Fruit fly (Drosophila melanogaster): Measurements from ENCODE around the gene CG6770.

The CG6770 gene

DNA sequence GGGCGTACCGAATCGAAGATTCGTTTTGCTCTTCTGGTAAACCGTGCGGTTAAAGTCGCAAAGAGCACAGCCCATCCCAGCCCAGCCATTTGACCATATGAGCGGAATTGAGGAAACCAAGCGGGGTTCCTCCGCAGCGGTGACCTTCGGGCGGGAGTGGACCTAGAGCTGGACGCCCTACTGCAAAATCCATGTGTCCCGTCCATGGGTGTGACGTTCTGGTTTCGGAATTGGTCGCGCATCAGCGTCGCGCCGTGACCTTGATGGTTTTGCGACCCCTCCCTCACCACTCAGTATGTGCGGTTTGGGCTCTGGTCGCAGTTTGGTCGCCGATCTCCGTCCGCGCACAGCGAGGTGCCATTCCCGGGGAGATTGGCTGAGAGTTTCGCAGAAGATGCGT, 46.8 kb upstream of the CG6770 start:
- TF ChIP-seq Sp1 (GFP tag; optimal IDR thresholded peaks at IDR 0.05), result no peak
- TF ChIP-seq Jra (GFP tag; optimal IDR thresholded peaks at IDR 0.05), result no peak
- TF ChIP-seq Mio (GFP tag; optimal IDR thresholded peaks at IDR 0.05), result no peak
- TF ChIP-seq HLH106 (tag; optimal IDR thresholded peaks at IDR 0.05), result no peak
- TF ChIP-seq brk (GFP tag; optimal IDR thresholded peaks at IDR 0.05), result no peak
- TF ChIP-seq dmrt93B (GFP tag; optimal IDR thresholded peaks at IDR 0.05), result no peak
- no peak for TF ChIP-seq Hr83 (GFP tag; optimal IDR thresholded peaks at IDR 0.05; ENCODE audit: poor library complexity, severe bottlenecking)
- no peak for TF ChIP-seq CrebA (GFP tag; optimal IDR thresholded peaks at IDR 0.05; ENCODE audit: borderline replicate concordance)
- TF ChIP-seq Dif (GFP tag; optimal IDR thresholded peaks at IDR 0.05; ENCODE audit: partially characterized antibody), result no peak
- TF ChIP-seq lola (GFP tag; optimal IDR thresholded peaks at IDR 0.05), result no peak
- TF ChIP-seq Hnf4 (GFP tag; optimal IDR thresholded peaks at IDR 0.05), result no peak
- TF ChIP-seq Hr78 (GFP tag; optimal IDR thresholded peaks at IDR 0.05), result no peak
- TF ChIP-seq dsf (GFP tag; optimal IDR thresholded peaks at IDR 0.05; ENCODE audit: borderline replicate concordance), result no peak
- TF ChIP-seq fru (GFP tag; optimal IDR thresholded peaks at IDR 0.05), result no peak
- no peak for TF ChIP-seq OdsH (GFP tag; optimal IDR thresholded peaks at IDR 0.05)
- no peak for TF ChIP-seq ey (GFP tag; optimal IDR thresholded peaks at IDR 0.05)
- TF ChIP-seq N (GFP tag; optimal IDR thresholded peaks at IDR 0.05), result no peak
- TF ChIP-seq psq (GFP tag; optimal IDR thresholded peaks at IDR 0.05), result no peak

dm6 chr2L:12092041-12092440, 46.1 kb upstream of the CG6770 start:
- no peak for TF ChIP-seq dl (GFP tag; optimal IDR thresholded peaks at IDR 0.05; ENCODE audit: insufficient read depth in 1 of 2, partially characterized antibody in 2 of 2)
- no peak for TF ChIP-seq h (GFP tag; optimal IDR thresholded peaks at IDR 0.05)
- no peak for TF ChIP-seq Dfd (GFP tag; optimal IDR thresholded peaks at IDR 0.05)

dm6 chr2L:12091522-12091921, 45.6 kb upstream of the CG6770 start, which contains the start of gene Pex19:
Pex19 (plus strand) TSS chr2L:12091822.
- TF ChIP-seq br (GFP tag; optimal IDR thresholded peaks at IDR 0.05) (no peak), usp (GFP tag; optimal IDR thresholded peaks at IDR 0.05) (no peak)

dm6 chr2L:12089145-12089544, 43.2 kb upstream of the CG6770 start:
- no peak for TF ChIP-seq fru (GFP tag; optimal IDR thresholded peaks at IDR 0.05)
- no peak for TF ChIP-seq foxo (GFP tag; optimal IDR thresholded peaks at IDR 0.05)
- TF ChIP-seq rgr (GFP tag; optimal IDR thresholded peaks at IDR 0.05), result no peak
- TF ChIP-seq HLH106 (tag; optimal IDR thresholded peaks at IDR 0.05), result no peak
- TF ChIP-seq usp (GFP tag; optimal IDR thresholded peaks at IDR 0.05), result no peak
- TF ChIP-seq tai (GFP tag; optimal IDR thresholded peaks at IDR 0.05), result no peak
- no peak for TF ChIP-seq Hnf4 (GFP tag; optimal IDR thresholded peaks at IDR 0.05)
- no peak for TF ChIP-seq Dif (GFP tag; optimal IDR thresholded peaks at IDR 0.05; ENCODE audit: partially characterized antibody)
- no peak for TF ChIP-seq Jra (GFP tag; optimal IDR thresholded peaks at IDR 0.05)
- TF ChIP-seq lola (GFP tag; optimal IDR thresholded peaks at IDR 0.05), result no peak
- no peak for TF ChIP-seq woc (GFP tag; optimal IDR thresholded peaks at IDR 0.05)
- no peak for TF ChIP-seq CG9705 (GFP tag; optimal IDR thresholded peaks at IDR 0.05)
- no peak for TF ChIP-seq dsf (GFP tag; optimal IDR thresholded peaks at IDR 0.05; ENCODE audit: borderline replicate concordance)
- TF ChIP-seq Sp1 (GFP tag; optimal IDR thresholded peaks at IDR 0.05), result no peak
- no peak for TF ChIP-seq OdsH (GFP tag; optimal IDR thresholded peaks at IDR 0.05)
- no peak for TF ChIP-seq sv (GFP tag; optimal IDR thresholded peaks at IDR 0.05)

dm6 chr2L:12087442-12087841, 41.5 kb upstream of the CG6770 start:
- TF ChIP-seq h (GFP tag; optimal IDR thresholded peaks at IDR 0.05), result no peak

- TF ChIP-seq Sp1 (GFP tag; optimal IDR thresholded peaks at IDR 0.05) (no peak), fru (GFP tag; optimal IDR thresholded peaks at IDR 0.05) (no peak), sage (GFP tag; optimal IDR thresholded peaks at IDR 0.05) (no peak), Myc (optimal IDR thresholded peaks at IDR 0.05) (no peak), Mio (GFP tag; optimal IDR thresholded peaks at IDR 0.05) (no peak), ey (GFP tag; optimal IDR thresholded peaks at IDR 0.05) (no peak), dl (GFP tag; optimal IDR thresholded peaks at IDR 0.05; ENCODE audit: insufficient read depth in 1 of 2, partially characterized antibody in 2 of 2) (no peak), usp (GFP tag; optimal IDR thresholded peaks at IDR 0.05) (no peak), HLH106 (tag; optimal IDR thresholded peaks at IDR 0.05) (no peak), pan (optimal IDR thresholded peaks at IDR 0.05) (no peak), lola (GFP tag; optimal IDR thresholded peaks at IDR 0.05) (no peak), Jra (GFP tag; optimal IDR thresholded peaks at IDR 0.05) (no peak), CrebA (GFP tag; optimal IDR thresholded peaks at IDR 0.05; ENCODE audit: borderline replicate concordance) (no peak), N (GFP tag; optimal IDR thresholded peaks at IDR 0.05) (no peak), Dif (GFP tag; optimal IDR thresholded peaks at IDR 0.05; ENCODE audit: partially characterized antibody) (no peak)
These were observed 39.8 kb upstream of the CG6770 start, which contains the start of gene prd for dm6 chr2L:12085619-12086171. prd (minus strand) TSS chr2L:12085827.

Data from whole organism, wandering third instar larva.